Worm (Caenorhabditis elegans) whole organism, mixed stage, embryonic: ENCODE results near the gene W07G4.2.

ENCODE experiments used
- M03D4.4 ChIP-seq: sonication (generic microtip); optimal IDR thresholded peaks from 2 replicates; lab custom pipeline; 2017; ENCODE audit warnings: mild to moderate bottlenecking, missing genetic modification characterization, missing compliant biosample characterization
- bed-3 ChIP-seq: fragments of 200-800 bp; sonication (Bioruptor generic); optimal IDR thresholded peaks from 3 replicates; lab custom pipeline; 2018; ENCODE audit warnings: mild to moderate bottlenecking, missing genetic modification characterization, moderate library complexity, missing compliant biosample characterization
- blmp-1 ChIP-seq: fragments of 150-350 bp; optimal IDR thresholded peaks from 2 replicates; lab custom pipeline; 2014; ENCODE audit warnings: missing biosample characterization, missing genetic modification characterization
- ceh-43 ChIP-seq: fragments of 200-800 bp; sonication (Bioruptor generic); optimal IDR thresholded peaks from 2 replicates; lab custom pipeline; 2018; ENCODE audit warnings: mild to moderate bottlenecking, missing genetic modification characterization, moderate library complexity, missing compliant biosample characterization
- ceh-83 ChIP-seq: fragments of 200-800 bp; sonication (Bioruptor generic); optimal IDR thresholded peaks from 2 replicates; lab custom pipeline; 2018; ENCODE audit warnings: mild to moderate bottlenecking, missing genetic modification characterization, missing compliant biosample characterization
- ces-1 ChIP-seq: fragments of 150-350 bp; optimal IDR thresholded peaks from 2 replicates; lab custom pipeline; 2014; ENCODE audit warnings: missing biosample characterization, missing genetic modification reagents, missing genetic modification characterization
- cnd-1 ChIP-seq: fragments of 200-800 bp; sonication (Bioruptor generic); optimal IDR thresholded peaks from 2 replicates; lab custom pipeline; 2018; ENCODE audit warnings: mild to moderate bottlenecking, missing genetic modification characterization, missing compliant biosample characterization
- drap-1 ChIP-seq: fragments of 200-800 bp; sonication (Bioruptor generic); optimal IDR thresholded peaks from 3 replicates; lab custom pipeline; 2018; ENCODE audit warnings: mild to moderate bottlenecking, missing genetic modification characterization, missing compliant biosample characterization
- elt-3 ChIP-seq: fragments of 150-350 bp; optimal IDR thresholded peaks from 2 replicates; lab custom pipeline; 2014; ENCODE audit warnings: missing biosample characterization, missing genetic modification characterization
- flh-1 ChIP-seq: fragments of 200-800 bp; sonication (Bioruptor generic); optimal IDR thresholded peaks from 2 replicates; lab custom pipeline; 2018; ENCODE audit warnings: mild to moderate bottlenecking, missing genetic modification characterization, moderate library complexity, missing compliant biosample characterization
- ham-2 ChIP-seq: fragments of 200-800 bp; sonication (Bioruptor generic); optimal IDR thresholded peaks from 2 replicates; lab custom pipeline; 2018; ENCODE audit warnings: mild to moderate bottlenecking, missing genetic modification characterization, missing compliant biosample characterization
- hlh-1 ChIP-seq: fragments of 150-350 bp; optimal IDR thresholded peaks from 2 replicates; lab custom pipeline; 2014; ENCODE audit warnings: missing biosample characterization, missing genetic modification reagents, missing genetic modification characterization
- lin-13 ChIP-seq: fragments of 150-350 bp; optimal IDR thresholded peaks from 2 replicates; lab custom pipeline; 2014; ENCODE audit warnings: missing biosample characterization, missing genetic modification characterization
- lsy-2 ChIP-seq: fragments of 150-350 bp; optimal IDR thresholded peaks from 2 replicates; lab custom pipeline; 2014; ENCODE audit warnings: missing biosample characterization, missing genetic modification characterization
- mab-5 ChIP-seq: fragments of 150-350 bp; optimal IDR thresholded peaks from 2 replicates; lab custom pipeline; 2014; ENCODE audit warnings: missing biosample characterization, missing genetic modification characterization
- mep-1 ChIP-seq: fragments of 150-350 bp; optimal IDR thresholded peaks from 2 replicates; lab custom pipeline; 2017; ENCODE audit warnings: missing biosample characterization, missing genetic modification reagents, missing genetic modification characterization, inconsistent platforms
- mls-2 ChIP-seq: sonication (generic microtip); optimal IDR thresholded peaks from 2 replicates; lab custom pipeline; 2016; ENCODE audit warnings: mild to moderate bottlenecking, missing genetic modification characterization, moderate library complexity, missing compliant biosample characterization
- nhr-12 ChIP-seq: fragments of 150-350 bp; optimal IDR thresholded peaks from 2 replicates; lab custom pipeline; 2014; ENCODE audit warnings: missing biosample characterization, missing genetic modification characterization
- nhr-2 ChIP-seq: fragments of 150-350 bp; optimal IDR thresholded peaks from 2 replicates; lab custom pipeline; 2014; ENCODE audit warnings: missing biosample characterization, missing genetic modification characterization
- nhr-237 ChIP-seq: fragments of 150-350 bp; optimal IDR thresholded peaks from 2 replicates; lab custom pipeline; 2014; ENCODE audit warnings: missing biosample characterization, missing genetic modification characterization
- nhr-28 ChIP-seq: fragments of 150-350 bp; optimal IDR thresholded peaks from 2 replicates; lab custom pipeline; 2014; ENCODE audit warnings: missing biosample characterization, missing genetic modification characterization
- nhr-76 ChIP-seq: sonication (generic microtip); optimal IDR thresholded peaks from 2 replicates; lab custom pipeline; 2017; ENCODE audit warnings: missing biosample characterization, missing genetic modification characterization
- pha-4 ChIP-seq: fragments of 150-350 bp; optimal IDR thresholded peaks from 2 replicates; lab custom pipeline; 2018; ENCODE audit warnings: missing biosample characterization, missing genetic modification reagents, missing genetic modification characterization
- sem-2 ChIP-seq: fragments of 200-800 bp; sonication (Bioruptor generic); optimal IDR thresholded peaks from 2 replicates; lab custom pipeline; 2018; ENCODE audit warnings: mild to moderate bottlenecking, missing genetic modification characterization, missing compliant biosample characterization
- snpc-4 ChIP-seq: fragments of 150-350 bp; optimal IDR thresholded peaks from 2 replicates; lab custom pipeline; 2014; ENCODE audit warnings: missing biosample characterization, missing genetic modification characterization
- sptf-1 ChIP-seq: sonication (generic microtip); optimal IDR thresholded peaks from 2 replicates; lab custom pipeline; 2017; ENCODE audit warnings: mild to moderate bottlenecking, missing genetic modification characterization, moderate library complexity, missing compliant biosample characterization
- tbx-8 ChIP-seq: fragments of 200-800 bp; sonication (Bioruptor generic); optimal IDR thresholded peaks from 2 replicates; lab custom pipeline; 2018; ENCODE audit warnings: mild to moderate bottlenecking, missing genetic modification characterization, moderate library complexity, missing compliant biosample characterization
- unc-120 ChIP-seq: sonication (generic microtip); optimal IDR thresholded peaks from 2 replicates; lab custom pipeline; 2017; ENCODE audit warnings: missing genetic modification characterization, missing compliant biosample characterization; ENCODE audit not compliant: poor library complexity, severe bottlenecking
- unc-39 ChIP-seq: fragments of 150-350 bp; optimal IDR thresholded peaks from 2 replicates; lab custom pipeline; 2014; ENCODE audit warnings: missing biosample characterization, missing genetic modification characterization
- unc-62 ChIP-seq: fragments of 150-350 bp; optimal IDR thresholded peaks from 2 replicates; lab custom pipeline; 2014; ENCODE audit warnings: missing biosample characterization, missing genetic modification reagents, missing genetic modification characterization
- zip-8 ChIP-seq: fragments of 150-350 bp; optimal IDR thresholded peaks from 2 replicates; lab custom pipeline; 2014; ENCODE audit warnings: missing biosample characterization, missing genetic modification characterization
- ztf-11 ChIP-seq: fragments of 150-350 bp; optimal IDR thresholded peaks from 2 replicates; lab custom pipeline; 2014; ENCODE audit warnings: missing biosample characterization, missing genetic modification characterization

W07G4.2 gene

DNA sequence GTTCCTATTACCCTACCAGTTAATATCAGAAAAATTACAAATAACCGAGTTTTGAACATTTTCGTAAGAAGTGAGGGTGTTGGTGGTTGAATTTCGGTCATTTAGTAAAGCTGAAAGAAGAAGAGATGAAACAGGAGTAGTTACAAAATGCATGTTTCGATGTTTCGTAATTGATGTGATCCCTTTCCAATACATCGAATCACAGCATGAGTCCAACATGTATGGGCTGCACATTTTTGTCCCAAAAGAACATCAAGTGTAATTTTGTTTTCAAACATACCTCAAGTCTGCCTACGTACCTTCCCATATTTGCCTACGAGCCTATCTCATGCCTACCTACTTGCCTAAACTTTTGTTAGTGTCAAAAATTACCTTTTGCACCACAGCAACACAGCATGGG, at the start of gene W07G4.2:
W07G4.2 (minus strand) TSS at position 101 of the 400 bp plus-strand sequence.
- TF ChIP-seq ces-1 (no peak), ceh-43 (GFP tag; lab: Kevin White, UChicago) (no peak), tbx-8 (GFP tag; lab: Kevin White, UChicago) (no peak), elt-3 (tag; lab: Kevin White, UChicago) (no peak), pha-4 (no peak), M03D4.4 (tag; lab: Kevin White, UChicago) (no peak), nhr-2 (tag; lab: Kevin White, UChicago) (no peak), unc-120 (tag; lab: Kevin White, UChicago) (no peak), mep-1 (tag; lab: Kevin White, UChicago) (no peak), nhr-237 (no peak), nhr-28 (tag; lab: Kevin White, UChicago) (no peak), nhr-76 (tag; lab: Kevin White, UChicago) (no peak), ham-2 (GFP tag; lab: Kevin White, UChicago) (no peak)

- TF ChIP-seq nhr-12 (tag; lab: Kevin White, UChicago) (no peak), tbx-8 (GFP tag; lab: Kevin White, UChicago) (no peak), bed-3 (GFP tag; lab: Kevin White, UChicago) (no peak), unc-120 (tag; lab: Kevin White, UChicago) (peak; percentile 99), M03D4.4 (tag; lab: Kevin White, UChicago) (peak; percentile 10), blmp-1 (tag; lab: Kevin White, UChicago) (no peak), pha-4 (peak; percentile 32), hlh-1 (tag; lab: Kevin White, UChicago) (peak; percentile 52), zip-8 (tag; lab: Kevin White, UChicago) (no peak), ztf-11 (tag; lab: Kevin White, UChicago) (peak; percentile 12), lsy-2 (tag; lab: Kevin White, UChicago) (peak; percentile 30), nhr-76 (tag; lab: Kevin White, UChicago) (no peak), snpc-4 (tag; lab: Kevin White, UChicago) (no peak), sem-2 (GFP tag; lab: Kevin White, UChicago) (no peak), nhr-237 (peak; percentile 4), mep-1 (tag; lab: Kevin White, UChicago) (peak; percentile 52), drap-1 (GFP tag; lab: Kevin White, UChicago) (no peak), lin-13 (no peak), sptf-1 (peak; percentile 33), unc-62 (GFP tag; lab: Kevin White, UChicago) (peak; percentile 93), cnd-1 (tag; lab: Kevin White, UChicago) (no peak)
These were observed 49.7 kb upstream of the W07G4.2 start for ce11 chrV:13085917-13086552.

- TF ChIP-seq blmp-1 (tag; lab: Kevin White, UChicago), result no peak
- no peak for TF ChIP-seq nhr-2 (tag; lab: Kevin White, UChicago)
- no peak for TF ChIP-seq bed-3 (GFP tag; lab: Kevin White, UChicago)
- TF ChIP-seq zip-8 (tag; lab: Kevin White, UChicago), result no peak
- no peak for TF ChIP-seq nhr-76 (tag; lab: Kevin White, UChicago)
- no peak for TF ChIP-seq sem-2 (GFP tag; lab: Kevin White, UChicago)
- no peak for TF ChIP-seq ham-2 (GFP tag; lab: Kevin White, UChicago)
- TF ChIP-seq nhr-12 (tag; lab: Kevin White, UChicago), result no peak
- TF ChIP-seq flh-1 (GFP tag; lab: Kevin White, UChicago), result no peak
- no peak for TF ChIP-seq M03D4.4 (tag; lab: Kevin White, UChicago)
- no peak for TF ChIP-seq unc-62 (GFP tag; lab: Kevin White, UChicago)
These were observed 48.9 kb upstream of the W07G4.2 start for ce11 chrV:13085227-13085640.

DNA sequence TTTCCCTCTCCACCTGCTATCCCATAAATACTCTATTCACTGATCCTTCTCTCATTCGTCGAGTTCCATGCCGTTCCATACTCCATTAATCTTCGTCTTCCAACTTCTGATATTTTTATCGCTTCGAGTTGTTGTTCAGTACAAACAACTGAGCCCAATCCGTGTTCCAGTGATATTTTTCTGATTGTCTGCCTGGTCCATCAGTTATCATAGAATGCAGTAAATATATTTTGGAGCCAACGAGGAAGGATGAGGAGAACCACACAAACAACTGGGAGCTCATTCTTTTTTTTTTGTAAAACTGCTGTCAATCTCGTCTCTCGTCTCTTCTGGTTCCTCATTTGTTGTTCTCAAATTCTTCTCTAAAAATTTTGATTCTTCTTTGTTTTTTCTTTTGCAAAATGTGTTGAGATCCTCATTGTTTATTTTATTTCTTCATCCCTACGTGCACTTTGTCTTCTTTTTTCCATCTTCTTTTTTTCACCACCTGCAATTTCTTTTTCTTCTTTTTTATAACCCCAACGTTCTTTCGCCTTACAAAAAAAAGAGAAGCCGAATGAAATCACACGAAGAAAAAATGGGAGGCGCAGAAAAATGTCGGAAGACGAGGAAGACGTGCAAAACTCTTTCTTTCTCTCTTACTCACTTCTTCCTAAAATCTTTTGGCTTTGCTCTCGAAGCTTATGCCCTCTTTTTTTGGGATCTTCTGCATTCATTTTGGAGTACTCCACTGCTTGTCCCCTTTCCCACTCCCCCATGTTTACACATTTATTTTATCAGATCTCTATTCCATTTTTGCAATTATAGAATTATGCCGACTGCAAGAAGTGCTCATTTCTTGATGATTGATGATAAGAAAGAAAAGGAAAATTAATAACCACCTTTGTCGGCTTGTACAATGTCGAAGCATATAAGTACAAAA, 47.6 kb upstream of the W07G4.2 start:
- TF ChIP-seq M03D4.4 (tag; lab: Kevin White, UChicago), result no peak
- no peak for TF ChIP-seq unc-62 (GFP tag; lab: Kevin White, UChicago)
- TF ChIP-seq ceh-83, result no peak
- TF ChIP-seq hlh-1 (tag; lab: Kevin White, UChicago), result no peak
- no peak for TF ChIP-seq snpc-4 (tag; lab: Kevin White, UChicago)
- TF ChIP-seq sptf-1, result no peak
- TF ChIP-seq nhr-12 (tag; lab: Kevin White, UChicago), result no peak
- TF ChIP-seq nhr-28 (tag; lab: Kevin White, UChicago), result no peak
- TF ChIP-seq lin-13, result no peak
- no peak for TF ChIP-seq sem-2 (GFP tag; lab: Kevin White, UChicago)
- TF ChIP-seq mab-5 (tag; lab: Kevin White, UChicago), result no peak
- TF ChIP-seq unc-39, result no peak
- TF ChIP-seq zip-8 (tag; lab: Kevin White, UChicago), result no peak
- no peak for TF ChIP-seq nhr-2 (tag; lab: Kevin White, UChicago)
- no peak for TF ChIP-seq ceh-43 (GFP tag; lab: Kevin White, UChicago)
- no peak for TF ChIP-seq mls-2 (tag; lab: Kevin White, UChicago)
- no peak for TF ChIP-seq blmp-1 (tag; lab: Kevin White, UChicago)
- TF ChIP-seq elt-3 (tag; lab: Kevin White, UChicago), result no peak
